Fruit fly (Drosophila melanogaster) whole organism: ENCODE results near the gene qjt.

Experiments
- Dll ChIP-seq: fragments of >200 bp; optimal IDR thresholded peaks from 2 replicates; lab custom pipeline; 2017
- EcR ChIP-seq, 2 experiments: fragments of >200 bp; optimal IDR thresholded peaks; 2 replicates each; lab custom pipeline; 2017; ENCODE audit warnings: missing biosample characterization in 2 of 2, missing genetic modification characterization in 2 of 2, missing genetic modification reagents in 2 of 2
- pan ChIP-seq: fragments of >200 bp; optimal IDR thresholded peaks from 2 replicates; lab custom pipeline; 2017
- usp ChIP-seq: fragments of >200 bp; optimal IDR thresholded peaks from 2 replicates; lab custom pipeline; 2017; ENCODE audit warnings: missing biosample characterization, missing genetic modification characterization, mixed read lengths

- TF ChIP-seq Dll (lab: Kevin White, UChicago) (no peak), usp (no peak), pan (lab: Kevin White, UChicago) (no peak), EcR (GFP tag; optimal IDR thresholded peaks at IDR 0.05; lab: Kevin White, UChicago) (no peak)
Observed at dm6 chr3L:17458856-17459518, 19.9 kb upstream of the qjt start.
